Worm (Caenorhabditis elegans) whole organism, L1 larva: ENCODE results near the gene srd-18.
A peak's percentile ranks its signal among the peaks of the same experiment; 100 is the strongest.

ENCODE experiments used
- C34B4.2 ChIP-seq: sonication (generic microtip); optimal IDR thresholded peaks from 2 replicates; lab custom pipeline; 2017; ENCODE audit warnings: mild to moderate bottlenecking, missing genetic modification characterization, missing compliant biosample characterization
- alr-1 ChIP-seq: fragments of 200-800 bp; sonication (Bioruptor generic); optimal IDR thresholded peaks from 2 replicates; lab custom pipeline; 2018; ENCODE audit warnings: borderline replicate concordance, mild to moderate bottlenecking, missing genetic modification characterization, missing compliant biosample characterization
- aly-2 ChIP-seq: fragments of 150-350 bp; optimal IDR thresholded peaks from 2 replicates; lab custom pipeline; 2014; ENCODE audit warnings: missing biosample characterization, missing genetic modification characterization
- ama-1 ChIP-seq: fragments of 150-350 bp; optimal IDR thresholded peaks from 2 replicates; lab custom pipeline; 2014
- blmp-1 ChIP-seq: fragments of 150-350 bp; optimal IDR thresholded peaks from 2 replicates; lab custom pipeline; 2014; ENCODE audit warnings: missing biosample characterization, missing genetic modification characterization
- ceh-82 ChIP-seq, 3 experiments: fragments of 150-350 bp in 1 of 3; sonication (generic microtip) in 2 of 3; optimal IDR thresholded peaks; 2 replicates each; lab custom pipeline; 2014 to 2017; ENCODE audit warnings: missing biosample characterization in 3 of 3, missing genetic modification characterization in 3 of 3
- ceh-90 ChIP-seq: sonication (generic microtip); optimal IDR thresholded peaks from 2 replicates; lab custom pipeline; 2016; ENCODE audit warnings: missing genetic modification characterization, missing compliant biosample characterization
- ces-1 ChIP-seq: fragments of 150-350 bp; optimal IDR thresholded peaks from 2 replicates; lab custom pipeline; 2014; ENCODE audit warnings: missing biosample characterization, missing genetic modification reagents, missing genetic modification characterization
- dpl-1 ChIP-seq, 3 experiments: fragments of 150-350 bp in 2 of 3; sonication (generic microtip) in 1 of 3; optimal IDR thresholded peaks; 2 replicates each; lab custom pipeline; 2014 to 2017; ENCODE audit warnings: missing biosample characterization in 3 of 3, missing genetic modification characterization in 3 of 3, missing genetic modification reagents in 3 of 3
- dsc-1 ChIP-seq: sonication (generic microtip); optimal IDR thresholded peaks from 2 replicates; lab custom pipeline; 2016; ENCODE audit warnings: mild to moderate bottlenecking, missing genetic modification characterization, missing compliant biosample characterization
- efl-1 ChIP-seq, 4 experiments: fragments of 150-350 bp; optimal IDR thresholded peaks in 3 of 4; peaks in 1 of 4; 1 replicate in 1 of 4; 2 replicates in 3 of 4; lab custom pipeline; 2014; ENCODE audit warnings: missing biosample characterization in 2 of 4, missing genetic modification characterization in 2 of 4, missing genetic modification reagents in 2 of 4
- egl-13 ChIP-seq: sonication (generic microtip); optimal IDR thresholded peaks from 2 replicates; lab custom pipeline; 2016; ENCODE audit warnings: missing genotype, missing genetic modification reagents, missing genetic modification characterization, missing compliant biosample characterization
- egl-27 ChIP-seq, 2 experiments: fragments of 150-350 bp in 1 of 2; sonication (generic microtip); optimal IDR thresholded peaks; 3 replicates each; lab custom pipeline; 2017 to 2018; ENCODE audit warnings: missing biosample characterization in 2 of 2, missing genetic modification characterization in 2 of 2, missing genetic modification reagents in 2 of 2
- elt-2 ChIP-seq: sonication (generic microtip); optimal IDR thresholded peaks from 2 replicates; lab custom pipeline; 2016; ENCODE audit warnings: missing genetic modification characterization, mild to moderate bottlenecking, inconsistent platforms, missing compliant biosample characterization, missing genetic modification reagents
- fkh-10 ChIP-seq: sonication (generic microtip); optimal IDR thresholded peaks from 2 replicates; lab custom pipeline; 2017; ENCODE audit warnings: missing biosample characterization, missing genetic modification reagents, missing genetic modification characterization
- fkh-4 ChIP-seq: sonication (generic microtip); optimal IDR thresholded peaks from 2 replicates; lab custom pipeline; 2016; ENCODE audit warnings: missing compliant biosample characterization, missing genetic modification characterization, borderline replicate concordance
- hlh-17 ChIP-seq: fragments of 200-800 bp; sonication (Bioruptor generic); optimal IDR thresholded peaks from 2 replicates; lab custom pipeline; 2018; ENCODE audit warnings: missing genetic modification characterization, mild to moderate bottlenecking, missing compliant biosample characterization, moderate library complexity, borderline replicate concordance
- hlh-4 ChIP-seq: sonication (generic microtip); optimal IDR thresholded peaks from 2 replicates; lab custom pipeline; 2016; ENCODE audit warnings: mild to moderate bottlenecking, missing genetic modification characterization, missing compliant biosample characterization
- isw-1 ChIP-seq: fragments of 200-800 bp; sonication (Bioruptor generic); IDR thresholded peaks from 2 replicates; pipeline ENCODE4 v1.3.6; 2022; ENCODE audit warnings: missing genetic modification characterization, missing compliant biosample characterization
- lin-13 ChIP-seq: fragments of 150-350 bp; optimal IDR thresholded peaks from 2 replicates; lab custom pipeline; 2014; ENCODE audit warnings: missing biosample characterization, missing genetic modification reagents, missing genetic modification characterization
- lin-15B ChIP-seq: fragments of 150-350 bp; sonication (generic microtip); optimal IDR thresholded peaks from 3 replicates; lab custom pipeline; 2014; ENCODE audit warnings: missing biosample characterization, missing genetic modification characterization
- lin-35 ChIP-seq, 2 experiments: fragments of 150-350 bp; optimal IDR thresholded peaks; 2 replicates each; lab custom pipeline; 2014; ENCODE audit warnings: missing biosample characterization in 2 of 2, missing genetic modification characterization in 2 of 2, missing genetic modification reagents in 2 of 2
- lin-39 ChIP-seq: fragments of 150-350 bp; optimal IDR thresholded peaks from 2 replicates; lab custom pipeline; 2014; ENCODE audit warnings: missing biosample characterization, missing genetic modification reagents, missing genetic modification characterization
- lir-3 ChIP-seq: sonication (generic microtip); optimal IDR thresholded peaks from 2 replicates; lab custom pipeline; 2016; ENCODE audit warnings: mild to moderate bottlenecking, missing genetic modification characterization, moderate library complexity, missing compliant biosample characterization; ENCODE audit not compliant: poor library complexity
- lsy-2 ChIP-seq, 2 experiments: fragments of 150-350 bp; optimal IDR thresholded peaks; 2 replicates each; lab custom pipeline; 2014; ENCODE audit warnings: missing biosample characterization in 2 of 2, missing genetic modification characterization in 2 of 2
- mep-1 ChIP-seq: fragments of 150-350 bp; optimal IDR thresholded peaks from 2 replicates; lab custom pipeline; 2014; ENCODE audit warnings: missing biosample characterization, missing genetic modification characterization
- nhr-12 ChIP-seq: sonication (generic microtip); optimal IDR thresholded peaks from 2 replicates; lab custom pipeline; 2017; ENCODE audit warnings: missing biosample characterization, missing genetic modification characterization
- nhr-20 ChIP-seq: sonication (generic microtip); optimal IDR thresholded peaks from 2 replicates; lab custom pipeline; 2016; ENCODE audit warnings: mild to moderate bottlenecking, missing genetic modification characterization, missing compliant biosample characterization
- nhr-237 ChIP-seq: fragments of 150-350 bp; optimal IDR thresholded peaks from 2 replicates; lab custom pipeline; 2014; ENCODE audit warnings: missing biosample characterization, missing genetic modification characterization
- nhr-28 ChIP-seq: fragments of 150-350 bp; optimal IDR thresholded peaks from 2 replicates; lab custom pipeline; 2014; ENCODE audit warnings: missing biosample characterization, missing genetic modification characterization
- nhr-76 ChIP-seq: sonication (generic microtip); optimal IDR thresholded peaks from 2 replicates; lab custom pipeline; 2017; ENCODE audit warnings: missing biosample characterization, missing genetic modification characterization
- nhr-84 ChIP-seq: sonication (generic microtip); optimal IDR thresholded peaks from 2 replicates; lab custom pipeline; 2017; ENCODE audit warnings: missing biosample characterization, missing genetic modification characterization
- nhr-85 ChIP-seq: sonication (generic microtip); peaks from one replicate; lab custom pipeline; 2016; ENCODE audit warnings: missing genetic modification characterization, inconsistent platforms, missing compliant biosample characterization
- nhr-90 ChIP-seq: sonication (generic microtip); optimal IDR thresholded peaks from 2 replicates; lab custom pipeline; 2016; ENCODE audit warnings: mild to moderate bottlenecking, missing genetic modification characterization, missing compliant biosample characterization; ENCODE audit not compliant: poor library complexity
- pqm-1 ChIP-seq: sonication (generic microtip); optimal IDR thresholded peaks from 3 replicates; lab custom pipeline; 2017; ENCODE audit warnings: missing biosample characterization, missing genetic modification characterization
- snu-23 ChIP-seq: sonication (generic microtip); optimal IDR thresholded peaks from 2 replicates; lab custom pipeline; 2016; ENCODE audit warnings: missing genetic modification characterization, missing compliant biosample characterization
- sup-37 ChIP-seq: fragments of 200-800 bp; sonication (Bioruptor generic); optimal IDR thresholded peaks from 2 replicates; lab custom pipeline; 2018; ENCODE audit warnings: mild to moderate bottlenecking, missing genetic modification characterization, missing compliant biosample characterization
- tlp-1 ChIP-seq: fragments of 150-350 bp; optimal IDR thresholded peaks from 2 replicates; lab custom pipeline; 2014; ENCODE audit warnings: missing biosample characterization, missing genetic modification characterization
- unc-130 ChIP-seq: fragments of 150-350 bp; optimal IDR thresholded peaks from 2 replicates; lab custom pipeline; 2017; ENCODE audit warnings: missing biosample characterization, missing genetic modification characterization, inconsistent platforms
- unc-86 ChIP-seq: sonication (generic microtip); optimal IDR thresholded peaks from 2 replicates; lab custom pipeline; 2016; ENCODE audit warnings: missing genetic modification characterization, missing compliant biosample characterization
- zag-1 ChIP-seq: fragments of 150-350 bp; optimal IDR thresholded peaks from 2 replicates; lab custom pipeline; 2014; ENCODE audit warnings: missing biosample characterization, missing genetic modification characterization
- zip-4 ChIP-seq: fragments of 200-800 bp; sonication (Bioruptor generic); optimal IDR thresholded peaks from 2 replicates; lab custom pipeline; 2018; ENCODE audit warnings: mild to moderate bottlenecking, missing genetic modification characterization, moderate library complexity, missing compliant biosample characterization
- ztf-11 ChIP-seq, 2 experiments: sonication (generic microtip); optimal IDR thresholded peaks; 2 replicates each; lab custom pipeline; 2016 to 2017; ENCODE audit warnings: missing genetic modification characterization in 2 of 2, missing biosample characterization in 1 of 2, missing compliant biosample characterization in 1 of 2

srd-18 gene

ce11 chrV:13407913-13408312 lies 18.8 kb downstream of the srd-18 start, which contains the start of gene F53F1.3:
TSS of gene F53F1.3 (plus strand) at chrV:13408242.
- TF ChIP-seq pqm-1 (tag; lab: Kevin White, UChicago) = no peak
- no peak for TF ChIP-seq C34B4.2 (tag; lab: Kevin White, UChicago)
- peak; percentile 14 for TF ChIP-seq elt-2 (tag; lab: Kevin White, UChicago)
- TF ChIP-seq hlh-4 (tag; lab: Kevin White, UChicago) = no peak
- TF ChIP-seq nhr-76 (tag; lab: Kevin White, UChicago) = no peak
- TF ChIP-seq lsy-2 (tag; optimal IDR thresholded peaks at IDR 0.05; lab: Kevin White, UChicago) = no peak
- TF ChIP-seq unc-130 (tag; lab: Kevin White, UChicago) = no peak
- TF ChIP-seq nhr-237 (tag; lab: Kevin White, UChicago) = no peak
- TF ChIP-seq nhr-90 (tag; lab: Kevin White, UChicago) = no peak

- no peak for TF ChIP-seq efl-1 (optimal IDR thresholded peaks at IDR 0.05; lab: Kevin White, UChicago)
- no peak for TF ChIP-seq efl-1 (GFP tag; optimal IDR thresholded peaks at IDR 0.05 in 1 of 2; lab: Kevin White, UChicago)
- no peak for TF ChIP-seq mep-1 (tag; lab: Kevin White, UChicago)
- no peak for TF ChIP-seq isw-1 (GFP tag; lab: Robert Waterston, UW)
- TF ChIP-seq lsy-2 (tag; optimal IDR thresholded peaks at IDR 0.05; lab: Kevin White, UChicago) = no peak
- TF ChIP-seq nhr-85 (tag; lab: Kevin White, UChicago) = peak; percentile 67
- TF ChIP-seq ama-1 = no peak
- no peak for TF ChIP-seq lin-13 (GFP tag; lab: Kevin White, UChicago)
- peak; percentile 96 for TF ChIP-seq blmp-1 (tag; lab: Kevin White, UChicago)
- TF ChIP-seq fkh-4 = no peak
- no peak for TF ChIP-seq nhr-12 (tag; lab: Kevin White, UChicago)
- no peak for TF ChIP-seq snu-23 (GFP tag; lab: Kevin White, UChicago)
- no peak for TF ChIP-seq fkh-10 (GFP tag; lab: Kevin White, UChicago)
- TF ChIP-seq lin-39 (tag; lab: Kevin White, UChicago) = no peak
- TF ChIP-seq tlp-1 (tag; lab: Kevin White, UChicago) = no peak
- TF ChIP-seq sup-37 (GFP tag; lab: Kevin White, UChicago) = no peak
- TF ChIP-seq dpl-1 (GFP tag; optimal IDR thresholded peaks at IDR 0.05; lab: Kevin White, UChicago) = peak in 1 of 3 experiments; percentile 2
- TF ChIP-seq ztf-11 (tag; optimal IDR thresholded peaks at IDR 0.05; lab: Kevin White, UChicago) = no peak
- TF ChIP-seq nhr-28 (tag; lab: Kevin White, UChicago) = no peak
- TF ChIP-seq, all 84 proteins: peak for 3
Observed at ce11 chrV:13406511-13406910, 20.2 kb downstream of the srd-18 start, which contains the start of gene F53F1.2. TSS of gene F53F1.2 (plus strand) at chrV:13406816.

DNA sequence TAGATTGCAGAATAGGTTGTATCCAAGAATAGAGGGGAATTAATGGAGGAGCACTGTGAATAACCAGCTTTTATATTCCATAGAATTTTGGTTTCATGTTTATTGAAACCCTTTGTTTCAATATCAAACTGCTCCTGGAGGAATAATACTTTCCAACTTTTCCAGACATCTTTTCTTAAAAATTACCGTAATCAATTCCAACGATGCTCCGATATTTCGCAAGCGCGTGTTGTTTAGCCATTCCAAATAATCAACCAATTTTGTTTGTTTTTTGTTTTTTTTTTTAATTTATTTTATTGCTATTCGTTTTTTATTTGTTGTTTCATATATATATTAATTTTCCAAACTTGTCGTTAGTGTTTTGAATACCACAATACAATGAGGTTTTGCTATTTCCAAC lies 20.6 kb downstream of the srd-18 start, which contains the start of gene cutl-1:
cutl-1 (minus strand) TSS at position 83 of the 400 bp plus-strand sequence.
- TF ChIP-seq aly-2 (no peak), zag-1 (no peak), lsy-2 (tag; optimal IDR thresholded peaks at IDR 0.05; lab: Kevin White, UChicago) (peak in 1 of 2 experiments; percentile 55), dpl-1 (GFP tag; optimal IDR thresholded peaks at IDR 0.05; lab: Kevin White, UChicago) (peak in 1 of 3 experiments; percentile 13), zip-4 (GFP tag; lab: Kevin White, UChicago) (no peak)

ce11 chrV:13402524-13402923 lies 24.1 kb downstream of the srd-18 start:
- TF ChIP-seq dsc-1 = peak; percentile 56
- no peak for TF ChIP-seq alr-1
- TF ChIP-seq lin-13 (GFP tag; lab: Kevin White, UChicago) = no peak
- no peak for TF ChIP-seq nhr-84 (tag; lab: Kevin White, UChicago)
- peak in 1 of 2 experiments; percentile 37 for TF ChIP-seq lsy-2 (tag; optimal IDR thresholded peaks at IDR 0.05; lab: Kevin White, UChicago)
- TF ChIP-seq ceh-90 (tag; lab: Kevin White, UChicago) = no peak
- TF ChIP-seq efl-1 (optimal IDR thresholded peaks at IDR 0.05; lab: Kevin White, UChicago) = peak in 1 of 2 experiments; percentile 16
- TF ChIP-seq efl-1 (GFP tag; optimal IDR thresholded peaks at IDR 0.05 in 1 of 2; lab: Kevin White, UChicago) = peak in 1 of 2 experiments; percentile 88
- no peak for TF ChIP-seq egl-27 (tag; optimal IDR thresholded peaks at IDR 0.05; lab: Kevin White, UChicago)
- no peak for TF ChIP-seq lir-3
- no peak for TF ChIP-seq hlh-4 (tag; lab: Kevin White, UChicago)
- TF ChIP-seq dpl-1 (GFP tag; optimal IDR thresholded peaks at IDR 0.05; lab: Kevin White, UChicago) = peak in 1 of 3 experiments; percentile 13
- no peak for TF ChIP-seq aly-2
- TF ChIP-seq lin-35 (GFP tag; optimal IDR thresholded peaks at IDR 0.05; lab: Kevin White, UChicago) = peak in 1 of 2 experiments; percentile 3
- TF ChIP-seq pqm-1 (tag; lab: Kevin White, UChicago) = no peak
- TF ChIP-seq fkh-4 = no peak
- TF ChIP-seq lin-15B (tag; lab: Kevin White, UChicago) = no peak
- TF ChIP-seq blmp-1 (tag; lab: Kevin White, UChicago) = peak; percentile 58
- no peak for TF ChIP-seq egl-13 (tag; lab: Kevin White, UChicago)
- TF ChIP-seq mep-1 (tag; lab: Kevin White, UChicago) = peak; percentile 20
- no peak for TF ChIP-seq zip-4 (GFP tag; lab: Kevin White, UChicago)
- no peak for TF ChIP-seq unc-86 (tag; lab: Kevin White, UChicago)
- no peak for TF ChIP-seq ceh-82 (tag; optimal IDR thresholded peaks at IDR 0.05; lab: Kevin White, UChicago)
- no peak for TF ChIP-seq hlh-17 (GFP tag; lab: Kevin White, UChicago)
- peak; percentile 19 for TF ChIP-seq nhr-20 (tag; lab: Kevin White, UChicago)
- TF ChIP-seq ces-1 (GFP tag; lab: Kevin White, UChicago) = no peak
- no peak for TF ChIP-seq tlp-1 (tag; lab: Kevin White, UChicago)
